Worm (Caenorhabditis elegans) whole organism, L4 larva: ENCODE data around the gene F39D8.3.

Experiments used
- D1046.2 ChIP-seq: fragments of 200-800 bp; sonication (Bioruptor generic); IDR thresholded peaks from 2 replicates; pipeline ENCODE4 v1.3.6; 2022; ENCODE audit warnings: missing genetic modification characterization, missing compliant biosample characterization
- F37D6.2 ChIP-seq: sonication (generic microtip); optimal IDR thresholded peaks from 2 replicates; lab custom pipeline; 2016; ENCODE audit warnings: mild to moderate bottlenecking, missing genetic modification characterization, missing compliant biosample characterization
- T20F7.1 ChIP-seq: fragments of 200-800 bp; sonication (Bioruptor generic); optimal IDR thresholded peaks from 2 replicates; lab custom pipeline; 2018; ENCODE audit warnings: mild to moderate bottlenecking, missing genetic modification characterization, missing compliant biosample characterization
- Y48G9A.11 ChIP-seq: fragments of 200-800 bp; sonication (Bioruptor generic); IDR thresholded peaks from 2 replicates; pipeline ENCODE4 v1.3.6; 2022; ENCODE audit warnings: missing genetic modification reagents, missing genetic modification characterization, missing compliant biosample characterization
- Y5F2A.4 ChIP-seq: fragments of 200-800 bp; sonication (Bioruptor generic); optimal IDR thresholded peaks from 2 replicates; lab custom pipeline; 2018; ENCODE audit warnings: mild to moderate bottlenecking, missing genetic modification characterization, missing compliant biosample characterization
- ZK546.5 ChIP-seq, 2 experiments: sonication (generic microtip); optimal IDR thresholded peaks; 2 replicates each; lab custom pipeline; 2017; ENCODE audit warnings: missing biosample characterization in 2 of 2, missing genetic modification characterization in 2 of 2
- arid-1 ChIP-seq: fragments of 200-800 bp; sonication (Bioruptor generic); conservative IDR thresholded peaks from 2 replicates; pipeline ENCODE4 v1.3.6; 2022; ENCODE audit warnings: missing genetic modification reagents, missing genetic modification characterization, missing compliant biosample characterization
- attf-4 ChIP-seq: sonication (generic microtip); optimal IDR thresholded peaks from 3 replicates; lab custom pipeline; 2017; ENCODE audit warnings: missing biosample characterization, missing genetic modification characterization
- ceh-20 ChIP-seq: fragments of 200-800 bp; sonication (Bioruptor generic); IDR thresholded peaks from 2 replicates; pipeline ENCODE4 v1.3.6; 2022; ENCODE audit warnings: missing genetic modification reagents, missing genetic modification characterization, missing compliant biosample characterization
- ceh-28 ChIP-seq: fragments of 150-350 bp; optimal IDR thresholded peaks from 2 replicates; lab custom pipeline; 2014; ENCODE audit warnings: missing biosample characterization, missing genetic modification reagents, missing genetic modification characterization
- daf-16 ChIP-seq, 3 experiments: sonication (generic microtip); optimal IDR thresholded peaks; 2 replicates each; lab custom pipeline; 2016 to 2017; ENCODE audit warnings: missing genetic modification characterization in 3 of 3, missing genetic modification reagents in 3 of 3, mild to moderate bottlenecking in 2 of 3, missing compliant biosample characterization in 2 of 3, missing biosample characterization in 1 of 3, moderate library complexity in 1 of 3
- daf-19 ChIP-seq: fragments of 200-800 bp; sonication (Bioruptor generic); conservative IDR thresholded peaks from 2 replicates; pipeline ENCODE4 v1.3.6; 2022; ENCODE audit warnings: missing genetic modification characterization, missing compliant biosample characterization
- dmd-6 ChIP-seq: fragments of 200-800 bp; sonication (Bioruptor generic); IDR thresholded peaks from 2 replicates; pipeline ENCODE4 v1.3.6; 2022; ENCODE audit warnings: missing genetic modification reagents, missing genetic modification characterization, missing compliant biosample characterization
- dmd-9 ChIP-seq: fragments of 200-800 bp; sonication (Bioruptor generic); IDR thresholded peaks from 2 replicates; pipeline ENCODE4 v1.3.6; 2022; ENCODE audit warnings: missing genetic modification reagents, missing genetic modification characterization, missing compliant biosample characterization
- duxl-1 ChIP-seq: sonication (generic microtip); optimal IDR thresholded peaks from 2 replicates; lab custom pipeline; 2016; ENCODE audit warnings: mild to moderate bottlenecking, missing genetic modification characterization, moderate library complexity, missing compliant biosample characterization; ENCODE audit not compliant: poor library complexity
- dve-1 ChIP-seq: sonication (generic microtip); optimal IDR thresholded peaks from 2 replicates; lab custom pipeline; 2017; ENCODE audit warnings: antibody characterized with exemption, mild to moderate bottlenecking, missing genetic modification characterization, missing compliant biosample characterization; ENCODE audit not compliant: insufficient read depth
- hif-1 ChIP-seq, 2 experiments: sonication (generic microtip); optimal IDR thresholded peaks; 2 replicates each; lab custom pipeline; 2016 to 2017; ENCODE audit warnings: missing compliant biosample characterization in 2 of 2, missing genetic modification characterization in 2 of 2, missing genetic modification reagents in 2 of 2, missing genotype in 2 of 2, mild to moderate bottlenecking in 1 of 2
- hlh-11 ChIP-seq: fragments of 200-800 bp; sonication (Bioruptor generic); optimal IDR thresholded peaks from 2 replicates; lab custom pipeline; 2018; ENCODE audit warnings: mild to moderate bottlenecking, missing genetic modification characterization, missing compliant biosample characterization
- hlh-30 ChIP-seq: sonication (generic microtip); optimal IDR thresholded peaks from 2 replicates; lab custom pipeline; 2017; ENCODE audit warnings: antibody characterized with exemption, mild to moderate bottlenecking, missing genetic modification characterization, missing compliant biosample characterization; ENCODE audit not compliant: insufficient read depth
- lim-7 ChIP-seq: fragments of 200-800 bp; sonication (Bioruptor generic); IDR thresholded peaks from 2 replicates; pipeline ENCODE4 v1.3.6; 2022; ENCODE audit warnings: missing genetic modification characterization, missing compliant biosample characterization
- lin-1 ChIP-seq: fragments of 200-800 bp; sonication (Bioruptor generic); IDR thresholded peaks from 2 replicates; pipeline ENCODE4 v1.3.6; 2022; ENCODE audit warnings: missing genetic modification reagents, missing genetic modification characterization, missing compliant biosample characterization
- lin-13 ChIP-seq: fragments of 150-350 bp; optimal IDR thresholded peaks from 2 replicates; lab custom pipeline; 2014; ENCODE audit warnings: missing biosample characterization, missing genetic modification reagents, missing genetic modification characterization
- lin-15B ChIP-seq: fragments of 150-350 bp; sonication (generic microtip); optimal IDR thresholded peaks from 3 replicates; lab custom pipeline; 2014; ENCODE audit warnings: missing biosample characterization, missing genetic modification characterization
- mdt-29 ChIP-seq: fragments of 200-800 bp; sonication (Bioruptor generic); IDR thresholded peaks from 2 replicates; pipeline ENCODE4 v1.3.6; 2022; ENCODE audit warnings: missing genetic modification reagents, missing genetic modification characterization, missing compliant biosample characterization
- mes-2 ChIP-seq: sonication (generic microtip); optimal IDR thresholded peaks from 2 replicates; lab custom pipeline; 2016; ENCODE audit warnings: missing genotype, mild to moderate bottlenecking, missing genetic modification characterization, missing compliant biosample characterization; ENCODE audit not compliant: poor library complexity, severe bottlenecking
- mxl-2 ChIP-seq: fragments of 200-800 bp; sonication (Bioruptor generic); conservative IDR thresholded peaks from 2 replicates; pipeline ENCODE4 v1.3.6; 2022; ENCODE audit warnings: missing genetic modification reagents, missing genetic modification characterization, missing compliant biosample characterization
- mxl-3 ChIP-seq: fragments of 200-800 bp; sonication (Bioruptor generic); optimal IDR thresholded peaks from 2 replicates; lab custom pipeline; 2018; ENCODE audit warnings: mild to moderate bottlenecking, missing genetic modification characterization, missing compliant biosample characterization
- nhr-102 ChIP-seq: sonication (generic microtip); optimal IDR thresholded peaks from 2 replicates; lab custom pipeline; 2016; ENCODE audit warnings: mild to moderate bottlenecking, missing genetic modification characterization, moderate library complexity, missing compliant biosample characterization
- nhr-237 ChIP-seq: sonication (generic microtip); optimal IDR thresholded peaks from 2 replicates; lab custom pipeline; 2017; ENCODE audit warnings: missing biosample characterization, missing genetic modification characterization
- nhr-25 ChIP-seq: sonication (generic microtip); optimal IDR thresholded peaks from 2 replicates; lab custom pipeline; 2017; ENCODE audit warnings: missing genetic modification characterization, mild to moderate bottlenecking, missing compliant biosample characterization, antibody characterized with exemption, moderate library complexity, borderline replicate concordance; ENCODE audit not compliant: insufficient read depth
- nhr-28 ChIP-seq: fragments of 150-350 bp; optimal IDR thresholded peaks from 2 replicates; lab custom pipeline; 2014; ENCODE audit warnings: missing biosample characterization, missing genetic modification characterization
- nhr-41 ChIP-seq: fragments of 200-800 bp; sonication (Bioruptor generic); IDR thresholded peaks from 2 replicates; pipeline ENCODE4 v1.3.6; 2022; ENCODE audit warnings: missing genetic modification reagents, missing genetic modification characterization, missing compliant biosample characterization
- nhr-42 ChIP-seq: fragments of 200-800 bp; sonication (Bioruptor generic); IDR thresholded peaks from 2 replicates; pipeline ENCODE4 v1.3.6; 2022; ENCODE audit warnings: missing genetic modification characterization, missing compliant biosample characterization
- nhr-6 ChIP-seq: fragments of 150-350 bp; optimal IDR thresholded peaks from 2 replicates; lab custom pipeline; 2014; ENCODE audit warnings: missing biosample characterization, missing genetic modification characterization
- nhr-76 ChIP-seq: fragments of 150-350 bp; optimal IDR thresholded peaks from 2 replicates; lab custom pipeline; 2014; ENCODE audit warnings: missing biosample characterization, missing genetic modification characterization
- php-3 ChIP-seq: fragments of 200-800 bp; sonication (Bioruptor generic); IDR thresholded peaks from 2 replicates; pipeline ENCODE4 v1.3.6; 2022; ENCODE audit warnings: missing genetic modification reagents, missing genetic modification characterization, missing compliant biosample characterization
- sdz-12 ChIP-seq: fragments of 200-800 bp; sonication (Bioruptor generic); optimal IDR thresholded peaks from 2 replicates; lab custom pipeline; 2018; ENCODE audit warnings: mild to moderate bottlenecking, missing genetic modification characterization, missing compliant biosample characterization
- set-16 ChIP-seq: fragments of 200-800 bp; sonication (Bioruptor generic); IDR thresholded peaks from 2 replicates; pipeline ENCODE4 v1.3.6; 2022; ENCODE audit warnings: missing genetic modification reagents, missing genetic modification characterization, missing compliant biosample characterization
- snpc-4 ChIP-seq: fragments of 150-350 bp; optimal IDR thresholded peaks from 2 replicates; lab custom pipeline; 2014; ENCODE audit warnings: missing biosample characterization, missing genetic modification characterization
- tra-1 ChIP-seq: fragments of 200-800 bp; sonication (Bioruptor generic); IDR thresholded peaks from 2 replicates; pipeline ENCODE4 v1.3.6; 2022; ENCODE audit warnings: missing genetic modification reagents, missing genetic modification characterization, missing compliant biosample characterization
- zip-2 ChIP-seq: fragments of 150-350 bp; optimal IDR thresholded peaks from 2 replicates; lab custom pipeline; 2014; ENCODE audit warnings: missing biosample characterization, missing genetic modification characterization

The F39D8.3 gene

DNA sequence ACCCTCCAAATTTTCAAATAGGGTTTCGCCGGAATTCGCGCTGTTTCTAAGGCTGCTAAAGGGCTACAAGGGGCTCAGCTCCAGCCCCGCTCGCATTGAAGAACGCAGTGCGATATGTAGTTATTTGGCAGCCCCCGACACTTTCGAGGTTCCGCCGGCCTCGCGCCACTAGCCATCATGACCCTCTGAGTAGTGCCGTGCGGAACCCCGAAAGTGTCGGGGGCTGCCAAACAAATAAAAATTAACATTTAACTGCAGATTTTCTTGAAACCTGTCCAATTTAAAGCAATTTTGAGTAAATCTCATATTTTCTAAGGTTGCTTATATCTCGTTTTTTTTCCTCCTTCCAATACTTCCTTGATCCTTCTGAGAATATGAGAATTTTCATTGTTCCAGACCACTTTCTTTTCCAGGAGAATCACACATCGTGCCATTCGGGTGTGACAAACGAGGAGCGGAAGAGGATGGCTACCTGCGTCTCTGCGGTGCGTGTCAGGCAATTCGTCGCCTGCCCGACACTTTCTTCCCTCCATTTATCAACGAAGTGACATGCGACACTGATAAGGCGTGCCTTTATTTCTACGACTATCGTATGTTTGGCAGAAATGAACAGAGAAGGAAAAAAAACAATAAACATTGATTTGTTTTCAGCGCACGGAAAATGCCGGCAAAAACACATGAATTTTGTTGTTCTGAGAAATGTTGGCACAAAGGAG is 3.1 kb downstream of the F39D8.3 start (continued):
- TF ChIP-seq Y48G9A.11 (GFP tag; lab: Robert Waterston, UW) (no peak), lin-13 (GFP tag; lab: Kevin White, UChicago) (no peak), mxl-2 (no peak), nhr-237 (tag; lab: Kevin White, UChicago) (no peak), lin-1 (peak; percentile 63; the same call in 1 of the 2 replicates), daf-19 (GFP tag; lab: Robert Waterston, UW) (no peak), tra-1 (GFP tag; lab: Robert Waterston, UW) (peak; percentile 79), sdz-12 (GFP tag; lab: Kevin White, UChicago) (no peak), dve-1 (peak; percentile 55), nhr-41 (GFP tag; lab: Robert Waterston, UW) (0 out of 2 replicates have a peak, but pooled peaks have one; percentile 8), nhr-42 (GFP tag; lab: Robert Waterston, UW) (no peak), D1046.2 (no peak), arid-1 (GFP tag; lab: Robert Waterston, UW) (no peak), php-3 (GFP tag; lab: Robert Waterston, UW) (peak; percentile 80), hlh-11 (tag; lab: Kevin White, UChicago) (peak; percentile 91), zip-2 (tag; lab: Kevin White, UChicago) (no peak), T20F7.1 (no peak), snpc-4 (tag; lab: Kevin White, UChicago) (no peak), mxl-3 (GFP tag; lab: Kevin White, UChicago) (peak; percentile 93), mdt-29 (GFP tag; lab: Robert Waterston, UW) (no peak), lim-7 (GFP tag; lab: Robert Waterston, UW) (no peak), dmd-6 (GFP tag; lab: Robert Waterston, UW) (peak; percentile 88), set-16 (peak; percentile 62), ceh-20 (GFP tag; lab: Robert Waterston, UW) (peak; percentile 74; the same call in 1 of the 2 replicates), nhr-102 (peak; percentile 34), duxl-1 (tag; lab: Kevin White, UChicago) (no peak), nhr-6 (tag; lab: Kevin White, UChicago) (no peak), daf-16 (GFP tag; optimal IDR thresholded peaks at IDR 0.05; lab: Kevin White, UChicago) (no peak), daf-16 (tag; optimal IDR thresholded peaks at IDR 0.05; lab: Kevin White, UChicago) (peak; percentile 96), ZK546.5 (tag; optimal IDR thresholded peaks at IDR 0.05; lab: Kevin White, UChicago) (no peak), dmd-9 (GFP tag; lab: Robert Waterston, UW) (no peak), nhr-28 (peak; percentile 92), hif-1 (tag; optimal IDR thresholded peaks at IDR 0.05; lab: Kevin White, UChicago) (no peak), Y5F2A.4 (no peak), F37D6.2 (tag; lab: Kevin White, UChicago) (no peak), attf-4 (tag; lab: Kevin White, UChicago) (no peak), lin-15B (no peak), nhr-25 (tag; lab: Kevin White, UChicago) (no peak), ceh-28 (tag; lab: Kevin White, UChicago) (no peak), nhr-76 (tag; lab: Kevin White, UChicago) (no peak), hlh-30 (peak; percentile 79), mes-2 (tag; lab: Kevin White, UChicago) (peak; percentile 21)
- TF ChIP-seq, all 104 proteins: peak for 21
